Worm (Caenorhabditis elegans): ENCODE data around the gene skr-8.

DNA sequence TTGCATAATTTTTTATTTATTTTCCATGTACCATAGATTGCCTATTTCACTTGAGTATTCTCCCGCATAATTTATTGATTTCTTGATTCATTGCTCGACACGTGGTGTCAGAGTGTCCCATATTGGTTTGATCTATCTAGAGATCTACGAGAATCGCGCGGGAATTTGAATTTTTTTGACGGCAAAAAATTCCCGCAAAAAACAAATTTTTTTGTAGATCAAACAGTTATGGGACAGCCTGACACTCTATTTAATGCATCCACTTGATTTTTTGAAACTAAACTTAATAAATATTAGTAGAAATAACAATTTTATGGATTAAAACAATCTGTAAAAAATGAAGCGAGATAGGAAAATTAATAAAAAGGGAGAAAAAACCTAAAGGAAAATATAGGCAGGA lies 39.7 kb downstream of the skr-8 start:
- TF ChIP-seq lin-15B (tag; optimal IDR thresholded peaks at IDR 0.05), result no peak
- no peak for TF ChIP-seq nhr-237 (tag; optimal IDR thresholded peaks at IDR 0.05)
- no peak for TF ChIP-seq lin-39 (tag; optimal IDR thresholded peaks at IDR 0.05)

Measured in whole organism, L3 larva.